Worm (Caenorhabditis elegans) whole organism, late embryonic: ENCODE measurements around the gene F39F10.4.

ENCODE experiments used
- C08G9.2 ChIP-seq: sonication (generic microtip); optimal IDR thresholded peaks from 2 replicates; lab custom pipeline; 2016; ENCODE audit warnings: mild to moderate bottlenecking, missing genetic modification characterization, moderate library complexity, missing compliant biosample characterization
- F13H6.1 ChIP-seq: sonication (generic microtip); optimal IDR thresholded peaks from 2 replicates; lab custom pipeline; 2016; ENCODE audit warnings: missing genetic modification characterization, missing compliant biosample characterization
- K02D7.2 ChIP-seq: sonication (generic microtip); optimal IDR thresholded peaks from 2 replicates; lab custom pipeline; 2017; ENCODE audit warnings: mild to moderate bottlenecking, missing genetic modification characterization, missing compliant biosample characterization
- K09A11.1 ChIP-seq: sonication (generic microtip); optimal IDR thresholded peaks from 2 replicates; lab custom pipeline; 2017; ENCODE audit warnings: antibody characterized with exemption, mild to moderate bottlenecking, missing genetic modification characterization, missing compliant biosample characterization; ENCODE audit not compliant: insufficient read depth
- T23F11.4 ChIP-seq: fragments of 200-800 bp; sonication (Bioruptor generic); optimal IDR thresholded peaks from 2 replicates; lab custom pipeline; 2018; ENCODE audit warnings: mild to moderate bottlenecking, missing genetic modification characterization, missing compliant biosample characterization
- Y22D7AL.16 ChIP-seq: sonication (generic microtip); optimal IDR thresholded peaks from 2 replicates; lab custom pipeline; 2016; ENCODE audit warnings: missing genetic modification characterization, missing compliant biosample characterization
- ama-1 ChIP-seq: fragments of 150-350 bp; optimal IDR thresholded peaks from 2 replicates; lab custom pipeline; 2014
- ceh-14 ChIP-seq: sonication (generic microtip); optimal IDR thresholded peaks from 2 replicates; lab custom pipeline; 2016; ENCODE audit warnings: missing genotype, missing genetic modification characterization, missing compliant biosample characterization
- ceh-19 ChIP-seq: fragments of 200-800 bp; sonication (Bioruptor generic); optimal IDR thresholded peaks from 2 replicates; lab custom pipeline; 2018; ENCODE audit warnings: mild to moderate bottlenecking, missing genetic modification characterization, missing compliant biosample characterization
- ceh-2 ChIP-seq: sonication (generic microtip); optimal IDR thresholded peaks from 2 replicates; lab custom pipeline; 2016; ENCODE audit warnings: missing genotype, missing genetic modification characterization, missing compliant biosample characterization
- ceh-24 ChIP-seq: sonication (generic microtip); optimal IDR thresholded peaks from 2 replicates; lab custom pipeline; 2016; ENCODE audit warnings: mild to moderate bottlenecking, missing genetic modification characterization, missing compliant biosample characterization
- ceh-30 ChIP-seq: fragments of 150-350 bp; optimal IDR thresholded peaks from 2 replicates; lab custom pipeline; 2014; ENCODE audit warnings: missing biosample characterization, missing genetic modification characterization
- ceh-31 ChIP-seq: sonication (generic microtip); optimal IDR thresholded peaks from 2 replicates; lab custom pipeline; 2016; ENCODE audit warnings: missing genetic modification characterization, missing compliant biosample characterization
- ceh-34 ChIP-seq: sonication (generic microtip); optimal IDR thresholded peaks from 2 replicates; lab custom pipeline; 2016; ENCODE audit warnings: mild to moderate bottlenecking, missing genetic modification characterization, missing compliant biosample characterization
- ceh-45 ChIP-seq: fragments of 200-800 bp; sonication (Bioruptor generic); IDR thresholded peaks from 2 replicates; pipeline ENCODE4 v1.3.6; 2022; ENCODE audit warnings: missing genetic modification reagents, missing genetic modification characterization, missing compliant biosample characterization
- ceh-48 ChIP-seq: sonication (generic microtip); optimal IDR thresholded peaks from 2 replicates; lab custom pipeline; 2016; ENCODE audit warnings: missing genetic modification characterization, inconsistent platforms, missing compliant biosample characterization
- ceh-6 ChIP-seq: fragments of 200-800 bp; sonication (Bioruptor generic); optimal IDR thresholded peaks from 2 replicates; lab custom pipeline; 2018; ENCODE audit warnings: mild to moderate bottlenecking, missing genetic modification characterization, missing compliant biosample characterization
- ceh-9 ChIP-seq: sonication (generic microtip); optimal IDR thresholded peaks from 2 replicates; lab custom pipeline; 2016; ENCODE audit warnings: mild to moderate bottlenecking, missing genetic modification characterization, inconsistent platforms, missing compliant biosample characterization
- che-1 ChIP-seq: sonication (generic microtip); optimal IDR thresholded peaks from 2 replicates; lab custom pipeline; 2016; ENCODE audit warnings: mild to moderate bottlenecking, missing genetic modification characterization, missing compliant biosample characterization
- dmd-4 ChIP-seq: sonication (generic microtip); optimal IDR thresholded peaks from 2 replicates; lab custom pipeline; 2016; ENCODE audit warnings: borderline replicate concordance, missing genetic modification characterization, missing compliant biosample characterization
- elt-4 ChIP-seq: sonication (generic microtip); optimal IDR thresholded peaks from 2 replicates; lab custom pipeline; 2016; ENCODE audit warnings: missing genetic modification characterization, missing compliant biosample characterization
- ets-4 ChIP-seq: sonication (generic microtip); optimal IDR thresholded peaks from 2 replicates; lab custom pipeline; 2016; ENCODE audit warnings: missing genetic modification characterization, missing compliant biosample characterization
- eyg-1 ChIP-seq: sonication (generic microtip); optimal IDR thresholded peaks from 2 replicates; lab custom pipeline; 2016; ENCODE audit warnings: missing genotype, missing genetic modification characterization, missing compliant biosample characterization
- fax-1 ChIP-seq: sonication (generic microtip); optimal IDR thresholded peaks from 2 replicates; lab custom pipeline; 2016; ENCODE audit warnings: missing genotype, missing genetic modification characterization, missing compliant biosample characterization
- fkh-10 ChIP-seq: fragments of 150-350 bp; optimal IDR thresholded peaks from 2 replicates; lab custom pipeline; 2014; ENCODE audit warnings: missing biosample characterization, missing genetic modification reagents, missing genetic modification characterization
- gmeb-2 ChIP-seq: sonication (generic microtip); optimal IDR thresholded peaks from 2 replicates; lab custom pipeline; 2016; ENCODE audit warnings: missing genetic modification characterization, inconsistent platforms, missing compliant biosample characterization
- hlh-13 ChIP-seq: fragments of 200-800 bp; sonication (Bioruptor generic); optimal IDR thresholded peaks from 2 replicates; lab custom pipeline; 2018; ENCODE audit warnings: mild to moderate bottlenecking, missing genetic modification characterization, missing compliant biosample characterization
- hlh-15 ChIP-seq: sonication (generic microtip); optimal IDR thresholded peaks from 2 replicates; lab custom pipeline; 2016; ENCODE audit warnings: missing genetic modification characterization, missing compliant biosample characterization
- hlh-30 ChIP-seq: sonication (generic microtip); optimal IDR thresholded peaks from 2 replicates; lab custom pipeline; 2017; ENCODE audit warnings: antibody characterized with exemption, missing genetic modification characterization, missing compliant biosample characterization; ENCODE audit not compliant: insufficient read depth
- hlh-6 ChIP-seq: sonication (generic microtip); optimal IDR thresholded peaks from 2 replicates; lab custom pipeline; 2016; ENCODE audit warnings: missing genotype, missing genetic modification characterization, missing compliant biosample characterization
- hlh-8 ChIP-seq: sonication (generic microtip); optimal IDR thresholded peaks from 2 replicates; lab custom pipeline; 2016; ENCODE audit warnings: missing genotype, missing genetic modification characterization, missing compliant biosample characterization
- lim-6 ChIP-seq: sonication (generic microtip); optimal IDR thresholded peaks from 2 replicates; lab custom pipeline; 2016; ENCODE audit warnings: missing genetic modification characterization, missing compliant biosample characterization
- lin-11 ChIP-seq: fragments of 200-800 bp; sonication (Bioruptor generic); optimal IDR thresholded peaks from 2 replicates; lab custom pipeline; 2018; ENCODE audit warnings: mild to moderate bottlenecking, missing genetic modification characterization, missing compliant biosample characterization
- mec-3 ChIP-seq: sonication (generic microtip); optimal IDR thresholded peaks from 2 replicates; lab custom pipeline; 2016; ENCODE audit warnings: borderline replicate concordance, missing genetic modification characterization, missing compliant biosample characterization
- nfya-1 ChIP-seq: sonication (generic microtip); optimal IDR thresholded peaks from 2 replicates; lab custom pipeline; 2017; ENCODE audit warnings: missing genetic modification characterization, mild to moderate bottlenecking, missing compliant biosample characterization, antibody characterized with exemption, moderate library complexity
- nhr-11 ChIP-seq: fragments of 150-350 bp; optimal IDR thresholded peaks from 2 replicates; lab custom pipeline; 2014; ENCODE audit warnings: missing biosample characterization, missing genetic modification characterization
- npax-4 ChIP-seq: sonication (generic microtip); optimal IDR thresholded peaks from 2 replicates; lab custom pipeline; 2016; ENCODE audit warnings: missing genetic modification characterization, missing compliant biosample characterization
- pag-3 ChIP-seq: sonication (generic microtip); optimal IDR thresholded peaks from 2 replicates; lab custom pipeline; 2016; ENCODE audit warnings: missing compliant biosample characterization, missing genetic modification characterization, borderline replicate concordance
- pax-1 ChIP-seq: fragments of 150-350 bp; optimal IDR thresholded peaks from 2 replicates; lab custom pipeline; 2014; ENCODE audit warnings: missing biosample characterization, missing genetic modification characterization
- pha-2 ChIP-seq: sonication (generic microtip); optimal IDR thresholded peaks from 2 replicates; lab custom pipeline; 2017; ENCODE audit warnings: mild to moderate bottlenecking, missing genetic modification characterization, missing compliant biosample characterization
- pha-4 ChIP-seq: fragments of 150-350 bp; optimal IDR thresholded peaks from 2 replicates; lab custom pipeline; 2018; ENCODE audit warnings: missing biosample characterization, missing genetic modification reagents, missing genetic modification characterization
- pros-1 ChIP-seq: fragments of 150-350 bp; optimal IDR thresholded peaks from 2 replicates; lab custom pipeline; 2014; ENCODE audit warnings: missing biosample characterization, missing genetic modification reagents, missing genetic modification characterization
- ref-2 ChIP-seq: sonication (generic microtip); optimal IDR thresholded peaks from 2 replicates; lab custom pipeline; 2016; ENCODE audit warnings: missing genetic modification characterization, missing compliant biosample characterization
- rnt-1 ChIP-seq: sonication (generic microtip); optimal IDR thresholded peaks from 2 replicates; lab custom pipeline; 2016; ENCODE audit warnings: missing genetic modification characterization, missing compliant biosample characterization
- sox-2 ChIP-seq: fragments of 200-800 bp; sonication (Bioruptor generic); IDR thresholded peaks from 2 replicates; pipeline ENCODE4 v1.3.6; 2022; ENCODE audit warnings: missing genetic modification reagents, missing genetic modification characterization, missing compliant biosample characterization
- sox-4 ChIP-seq: sonication (generic microtip); optimal IDR thresholded peaks from 2 replicates; lab custom pipeline; 2017; ENCODE audit warnings: mild to moderate bottlenecking, missing genetic modification characterization, inconsistent platforms, missing compliant biosample characterization
- syd-9 ChIP-seq: sonication (generic microtip); optimal IDR thresholded peaks from 2 replicates; lab custom pipeline; 2016; ENCODE audit warnings: mild to moderate bottlenecking, missing genetic modification characterization, moderate library complexity, missing compliant biosample characterization
- tbx-2 ChIP-seq: sonication (generic microtip); optimal IDR thresholded peaks from 2 replicates; lab custom pipeline; 2016; ENCODE audit warnings: missing genetic modification characterization, missing compliant biosample characterization
- tbx-7 ChIP-seq: sonication (generic microtip); optimal IDR thresholded peaks from 2 replicates; lab custom pipeline; 2016; ENCODE audit warnings: missing genotype, missing genetic modification characterization, missing compliant biosample characterization
- ttx-3 ChIP-seq: sonication (generic microtip); optimal IDR thresholded peaks from 2 replicates; lab custom pipeline; 2016; ENCODE audit warnings: missing genetic modification reagents, missing genetic modification characterization, missing compliant biosample characterization
- unc-86 ChIP-seq: sonication (generic microtip); optimal IDR thresholded peaks from 2 replicates; lab custom pipeline; 2016; ENCODE audit warnings: missing genetic modification characterization, missing compliant biosample characterization
- zip-5 ChIP-seq: sonication (generic microtip); optimal IDR thresholded peaks from 2 replicates; lab custom pipeline; 2016; ENCODE audit warnings: missing genetic modification characterization, missing compliant biosample characterization

F39F10.4 gene

DNA sequence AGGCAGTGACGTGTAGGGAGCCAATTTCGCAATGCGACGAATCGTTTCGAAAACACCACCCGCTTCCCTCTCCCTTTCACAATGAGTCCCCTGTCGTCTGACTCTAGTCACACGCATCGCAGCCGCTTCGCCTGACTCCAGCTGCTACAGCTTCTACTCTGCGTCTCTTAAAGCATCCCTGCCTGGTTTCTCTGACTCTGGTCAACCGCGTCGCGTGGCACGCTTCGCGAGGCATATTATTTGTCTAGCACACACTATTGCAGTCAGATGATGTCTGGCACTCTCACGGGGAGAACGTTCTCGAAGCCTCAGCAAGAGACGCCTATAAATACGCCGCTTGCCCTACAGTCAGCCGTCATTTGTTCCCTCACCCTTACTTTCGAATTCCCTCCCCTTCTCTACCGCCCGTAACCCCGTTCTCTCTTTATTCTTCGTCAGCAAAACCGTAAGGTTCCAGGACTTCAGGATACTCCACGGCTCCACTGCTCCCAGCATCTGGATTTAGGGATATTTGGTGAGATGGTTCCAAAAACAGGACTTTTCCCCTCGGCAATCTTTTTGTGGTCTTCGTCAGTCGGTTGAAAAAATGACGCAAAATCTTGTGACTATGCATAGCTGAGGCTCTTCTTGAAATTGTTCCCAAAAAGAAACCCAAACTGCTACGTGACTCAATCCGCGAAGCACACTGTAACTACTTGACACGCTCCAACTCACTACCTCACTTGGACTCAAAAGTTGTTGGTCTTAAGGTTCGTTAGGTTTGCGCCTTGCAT lies 26.2 kb upstream of the F39F10.4 start:
- no peak for TF ChIP-seq ceh-9 (tag; lab: Kevin White, UChicago)
- peak; percentile 6 for TF ChIP-seq ceh-48 (tag; lab: Kevin White, UChicago)
- TF ChIP-seq ceh-14 (tag; lab: Kevin White, UChicago), result peak; percentile 86
- peak; percentile 84 for TF ChIP-seq nhr-11 (tag; lab: Kevin White, UChicago)
- peak; percentile 60 for TF ChIP-seq mec-3
- peak; percentile 56 for TF ChIP-seq che-1
- TF ChIP-seq K02D7.2 (tag; lab: Kevin White, UChicago), result peak; percentile 41
- TF ChIP-seq sox-4, result peak; percentile 53
- no peak for TF ChIP-seq hlh-15 (tag; lab: Kevin White, UChicago)
- TF ChIP-seq hlh-30 (tag; lab: Kevin White, UChicago), result peak; percentile 99
- TF ChIP-seq ceh-6, result no peak
- TF ChIP-seq nfya-1, result peak; percentile 98
- peak; percentile 73 for TF ChIP-seq eyg-1 (tag; lab: Kevin White, UChicago)
- no peak for TF ChIP-seq T23F11.4
- peak; percentile 93 for TF ChIP-seq F13H6.1 (tag; lab: Kevin White, UChicago)
- TF ChIP-seq ets-4 (tag; lab: Kevin White, UChicago), result peak; percentile 83
- TF ChIP-seq dmd-4 (tag; lab: Kevin White, UChicago), result peak; percentile 76
- peak; percentile 58 for TF ChIP-seq unc-86
- peak; percentile 34 for TF ChIP-seq tbx-7 (tag; lab: Kevin White, UChicago)
- no peak for TF ChIP-seq elt-4 (tag; lab: Kevin White, UChicago)
- peak; percentile 7 for TF ChIP-seq pag-3 (tag; lab: Kevin White, UChicago)
- peak; percentile 97 for TF ChIP-seq rnt-1
- peak; percentile 44 for TF ChIP-seq ttx-3 (tag; lab: Kevin White, UChicago)
- peak; percentile 78 for TF ChIP-seq hlh-6 (tag; lab: Kevin White, UChicago)
- TF ChIP-seq K09A11.1 (tag; lab: Kevin White, UChicago), result peak; percentile 64
- TF ChIP-seq ceh-24 (tag; lab: Kevin White, UChicago), result peak; percentile 48
- TF ChIP-seq pha-2 (tag; lab: Kevin White, UChicago), result peak; percentile 56
- TF ChIP-seq ceh-2 (tag; lab: Kevin White, UChicago), result peak; percentile 77
- TF ChIP-seq hlh-8 (tag; lab: Kevin White, UChicago), result peak; percentile 85
- peak; percentile 98 for TF ChIP-seq tbx-2 (tag; lab: Kevin White, UChicago)
- no peak; the same call in none of the 2 replicates for TF ChIP-seq sox-2 (GFP tag; lab: Robert Waterston, UW)
- TF ChIP-seq lin-11 (tag; lab: Kevin White, UChicago), result peak; percentile 28
- TF ChIP-seq pha-4 (tag; lab: Kevin White, UChicago), result no peak
- peak; percentile 74 for TF ChIP-seq ceh-30 (tag; lab: Kevin White, UChicago)
- TF ChIP-seq syd-9 (tag; lab: Kevin White, UChicago), result peak; percentile 90
- peak; percentile 74 for TF ChIP-seq C08G9.2 (tag; lab: Kevin White, UChicago)
- TF ChIP-seq ceh-45, result no peak
- TF ChIP-seq ama-1 (lab: Kevin White, UChicago), result peak; percentile 98
- peak; percentile 47 for TF ChIP-seq Y22D7AL.16
- TF ChIP-seq ref-2 (tag; lab: Kevin White, UChicago), result peak; percentile 99
- peak; percentile 38 for TF ChIP-seq hlh-13 (GFP tag; lab: Kevin White, UChicago)
- TF ChIP-seq gmeb-2 (tag; lab: Kevin White, UChicago), result peak; percentile 34
- peak; percentile 12 for TF ChIP-seq zip-5 (tag; lab: Kevin White, UChicago)
- TF ChIP-seq fax-1 (tag; lab: Kevin White, UChicago), result peak; percentile 58
- no peak for TF ChIP-seq npax-4 (tag; lab: Kevin White, UChicago)
- TF ChIP-seq ceh-19 (GFP tag; lab: Kevin White, UChicago), result peak; percentile 81
- TF ChIP-seq pros-1 (tag; lab: Kevin White, UChicago), result peak; percentile 93
- no peak for TF ChIP-seq fkh-10 (GFP tag; lab: Kevin White, UChicago)
- TF ChIP-seq ceh-31 (tag; lab: Kevin White, UChicago), result peak; percentile 99
- peak; percentile 100 for TF ChIP-seq pax-1 (tag; lab: Kevin White, UChicago)
- peak; percentile 97 for TF ChIP-seq ceh-34 (tag; lab: Kevin White, UChicago)
- peak; percentile 35 for TF ChIP-seq lim-6 (tag; lab: Kevin White, UChicago)
